Worm (Caenorhabditis elegans): Measurements from ENCODE around the gene drr-2.
A peak's percentile ranks its signal among the peaks of the same experiment; 100 is the strongest.

drr-2 gene

ce11 chrIII:13624226-13624625 is 19.1 kb downstream of the drr-2 start, which contains the start of gene taf-9:
taf-9 (plus strand) TSS chrIII:13624276.
- peak; percentile 18 for TF ChIP-seq F10E7.11 (tag; optimal IDR thresholded peaks at IDR 0.05)
- no peak for TF ChIP-seq lir-1 (GFP tag; conservative IDR thresholded peaks at IDR 0.05)
- no peak for TF ChIP-seq madf-6 (GFP tag; IDR thresholded peaks at IDR 0.05)
- no peak for TF ChIP-seq C17E4.6 (GFP tag; IDR thresholded peaks at IDR 0.05)
- TF ChIP-seq rcor-1 (GFP tag; IDR thresholded peaks at IDR 0.05) = no peak
- no peak for TF ChIP-seq snpc-1.1 (tag; optimal IDR thresholded peaks at IDR 0.05; ENCODE audit: insufficient read depth)
- TF ChIP-seq K11D2.4 (GFP tag; IDR thresholded peaks at IDR 0.05) = no peak
- TF ChIP-seq ceh-100 (GFP tag; IDR thresholded peaks at IDR 0.05) = no peak
- TF ChIP-seq athp-1 (tag; optimal IDR thresholded peaks at IDR 0.05) = no peak
- no peak for TF ChIP-seq rec-8 (tag; optimal IDR thresholded peaks at IDR 0.05)
- 0 out of 2 replicates have a peak, but pooled peaks have one; percentile 12 for TF ChIP-seq aptf-3 (GFP tag; IDR thresholded peaks at IDR 0.05)
- no peak; the same call in 1 of the 2 replicates for TF ChIP-seq zfh-2 (GFP tag; conservative IDR thresholded peaks at IDR 0.05)
- no peak for TF ChIP-seq bed-1 (GFP tag; IDR thresholded peaks at IDR 0.05)
- no peak for TF ChIP-seq ztf-18 (tag; optimal IDR thresholded peaks at IDR 0.05)
- no peak for TF ChIP-seq Y56A3A.18 (GFP tag; IDR thresholded peaks at IDR 0.05)
- TF ChIP-seq unc-62 (GFP tag; optimal IDR thresholded peaks at IDR 0.05) = no peak
- no peak for TF ChIP-seq ekl-4 (GFP tag; IDR thresholded peaks at IDR 0.05)
- TF ChIP-seq lin-54 (GFP tag; optimal IDR thresholded peaks at IDR 0.05) = no peak
- TF ChIP-seq cebp-1 (GFP tag; IDR thresholded peaks at IDR 0.05) = no peak
- peak; percentile 14 for TF ChIP-seq cebp-1 (tag; optimal IDR thresholded peaks at IDR 0.05)
- TF ChIP-seq C06A6.2 (GFP tag; conservative IDR thresholded peaks at IDR 0.05) = no peak
- no peak for TF ChIP-seq ztf-25 (GFP tag; IDR thresholded peaks at IDR 0.05)
- no peak for TF ChIP-seq nfya-1 (tag; optimal IDR thresholded peaks at IDR 0.05; ENCODE audit: borderline replicate concordance, insufficient read depth)
- no peak for TF ChIP-seq sdz-38 (tag; optimal IDR thresholded peaks at IDR 0.05)
- TF ChIP-seq Y53G8AR.9 (GFP tag; conservative IDR thresholded peaks at IDR 0.05) = peak; percentile 58; the same call in 1 of the 2 replicates
- no peak for TF ChIP-seq F23B12.7 (tag; optimal IDR thresholded peaks at IDR 0.05; ENCODE audit: insufficient read depth)
- TF ChIP-seq nfya-2 (GFP tag; IDR thresholded peaks at IDR 0.05) = no peak
- no peak for TF ChIP-seq somi-1 (GFP tag; optimal IDR thresholded peaks at IDR 0.05)
- TF ChIP-seq F55B11.4 (tag; optimal IDR thresholded peaks at IDR 0.05; ENCODE audit: borderline replicate concordance, insufficient read depth) = no peak
- TF ChIP-seq tbx-9 (tag; optimal IDR thresholded peaks at IDR 0.05; ENCODE audit: borderline replicate concordance) = no peak
- no peak for TF ChIP-seq ztf-28 (GFP tag; IDR thresholded peaks at IDR 0.05)
- no peak for TF ChIP-seq Y53F4B.3 (GFP tag; IDR thresholded peaks at IDR 0.05)
- no peak for TF ChIP-seq mcd-1 (GFP tag; IDR thresholded peaks at IDR 0.05)
- TF ChIP-seq hmg-1.2 (GFP tag; IDR thresholded peaks at IDR 0.05) = peak; percentile 6; the same call in 1 of the 2 replicates
- TF ChIP-seq F49E8.2 (tag; optimal IDR thresholded peaks at IDR 0.05; ENCODE audit: insufficient read depth) = no peak
- TF ChIP-seq Y67H2A.10 (GFP tag; conservative IDR thresholded peaks at IDR 0.05) = no peak
- TF ChIP-seq F37B4.10 (GFP tag; IDR thresholded peaks at IDR 0.05) = no peak
- TF ChIP-seq hlh-12 (tag; optimal IDR thresholded peaks at IDR 0.05) = no peak
- TF ChIP-seq unc-130 (GFP tag; optimal IDR thresholded peaks at IDR 0.05) = no peak
- TF ChIP-seq cebp-2 (GFP tag; IDR thresholded peaks at IDR 0.05) = no peak
- 0 out of 2 replicates have a peak, but pooled peaks have one; percentile 39 for TF ChIP-seq ceh-58 (GFP tag; IDR thresholded peaks at IDR 0.05)
- TF ChIP-seq hrde-1 (tag; optimal IDR thresholded peaks at IDR 0.05; ENCODE audit: borderline replicate concordance) = no peak
- no peak for TF ChIP-seq mes-4 (tag; optimal IDR thresholded peaks at IDR 0.05)
- TF ChIP-seq hlh-26 (GFP tag; conservative IDR thresholded peaks at IDR 0.05) = no peak
- no peak for TF ChIP-seq nfyb-1 (GFP tag; IDR thresholded peaks at IDR 0.05)
- no peak for TF ChIP-seq attf-5 (GFP tag; optimal IDR thresholded peaks at IDR 0.05)
- TF ChIP-seq egrh-3 (GFP tag; IDR thresholded peaks at IDR 0.05) = no peak
- no peak for TF ChIP-seq ccch-3 (GFP tag; optimal IDR thresholded peaks at IDR 0.05)
- no peak for TF ChIP-seq nhr-80 (tag; optimal IDR thresholded peaks at IDR 0.05)
